Fruit fly (Drosophila melanogaster) whole organism, embryonic: ENCODE results near the gene abs.

ENCODE experiments used
- Bdp1 ChIP-seq: fragments of 200-800 bp; sonication (Bioruptor generic); optimal IDR thresholded peaks from 3 replicates; lab custom pipeline; 2016; ENCODE audit warnings: missing biosample characterization, missing genetic modification characterization
- Blimp-1 ChIP-seq: fragments of 200-800 bp; sonication (Bioruptor generic); optimal IDR thresholded peaks from 3 replicates; lab custom pipeline; 2018; ENCODE audit warnings: missing biosample characterization, missing genetic modification characterization, mild to moderate bottlenecking, moderate library complexity, missing genetic modification reagents
- CG10321 ChIP-seq: fragments of 200-800 bp; sonication (Bioruptor generic); IDR thresholded peaks from 2 replicates; pipeline ENCODE4 v1.3.6; 2022; ENCODE audit warnings: missing biosample characterization, missing genetic modification characterization
- CG11695 ChIP-seq: fragments of 200-800 bp; sonication (Bioruptor generic); IDR thresholded peaks from 3 replicates; pipeline ENCODE4 v1.3.6; 2022; ENCODE audit warnings: missing biosample characterization, missing genetic modification characterization
- CG12219 ChIP-seq: fragments of 200-800 bp; sonication (Bioruptor generic); optimal IDR thresholded peaks from 3 replicates; lab custom pipeline; 2018; ENCODE audit warnings: missing biosample characterization, mild to moderate bottlenecking, missing genetic modification characterization
- CG12236 ChIP-seq: fragments of 200-800 bp; sonication (Bioruptor generic); optimal IDR thresholded peaks from 2 replicates; lab custom pipeline; 2016; ENCODE audit warnings: missing biosample characterization, missing genetic modification characterization
- CG1233 ChIP-seq: fragments of 200-800 bp; sonication (Bioruptor generic); optimal IDR thresholded peaks from 4 replicates; lab custom pipeline; 2018; ENCODE audit warnings: missing biosample characterization, mild to moderate bottlenecking, missing genetic modification characterization
- CG12769 ChIP-seq: fragments of 200-800 bp; sonication (Bioruptor generic); optimal IDR thresholded peaks from 2 replicates; lab custom pipeline; 2019; ENCODE audit warnings: missing biosample characterization, mild to moderate bottlenecking, missing genetic modification characterization, moderate library complexity
- CG13287 ChIP-seq: fragments of 200-800 bp; sonication (Bioruptor generic); IDR thresholded peaks from 2 replicates; pipeline ENCODE4 v1.3.6; 2022; ENCODE audit warnings: missing biosample characterization, missing genetic modification characterization; ENCODE audit not compliant: partially characterized antibody
- CG14965 ChIP-seq: fragments of 200-800 bp; sonication (Bioruptor generic); optimal IDR thresholded peaks from 2 replicates; lab custom pipeline; 2016; ENCODE audit warnings: missing biosample characterization, missing genetic modification characterization, borderline replicate concordance
- CG1647 ChIP-seq: fragments of 200-800 bp; sonication (Bioruptor generic); optimal IDR thresholded peaks from 3 replicates; lab custom pipeline; 2016; ENCODE audit warnings: missing biosample characterization, missing genetic modification characterization
- CG16779 ChIP-seq: fragments of 200-800 bp; sonication (Bioruptor generic); IDR thresholded peaks from 2 replicates; pipeline ENCODE4 v1.3.6; 2022; ENCODE audit warnings: missing biosample characterization, missing genetic modification characterization
- CG18011 ChIP-seq: fragments of 200-800 bp; sonication (Bioruptor generic); optimal IDR thresholded peaks from 2 replicates; lab custom pipeline; 2017; ENCODE audit warnings: missing biosample characterization, missing genetic modification characterization, mild to moderate bottlenecking, moderate library complexity, missing genotype
- CG2889 ChIP-seq: fragments of 200-800 bp; sonication (Bioruptor generic); IDR thresholded peaks from 3 replicates; pipeline ENCODE4 v1.3.6; 2022; ENCODE audit warnings: missing biosample characterization, missing genetic modification characterization
- CG33213 ChIP-seq: fragments of 200-800 bp; sonication (Bioruptor generic); optimal IDR thresholded peaks from 3 replicates; lab custom pipeline; 2016; ENCODE audit warnings: missing biosample characterization, missing genetic modification characterization
- CG8478 ChIP-seq: fragments of >200 bp; optimal IDR thresholded peaks from 2 replicates; lab custom pipeline; 2018
- CG9727 ChIP-seq: fragments of 200-800 bp; sonication (Bioruptor generic); optimal IDR thresholded peaks from 3 replicates; lab custom pipeline; 2017; ENCODE audit warnings: missing biosample characterization, mild to moderate bottlenecking, missing genetic modification characterization
- Dip3 ChIP-seq: fragments of 200-800 bp; sonication (Bioruptor generic); optimal IDR thresholded peaks from 3 replicates; lab custom pipeline; 2016; ENCODE audit warnings: missing biosample characterization, missing genetic modification characterization
- Ets65A ChIP-seq: fragments of 200-800 bp; sonication (Bioruptor generic); peaks from one replicate; lab custom pipeline; 2016; ENCODE audit warnings: missing biosample characterization, missing genetic modification characterization
- H15 ChIP-seq: fragments of 200-800 bp; sonication (Bioruptor generic); IDR thresholded peaks from 3 replicates; pipeline ENCODE4 v1.3.6; 2022; ENCODE audit warnings: missing biosample characterization, missing genetic modification characterization
- Hmr ChIP-seq: fragments of 200-800 bp; sonication (Bioruptor generic); optimal IDR thresholded peaks from 3 replicates; lab custom pipeline; 2017; ENCODE audit warnings: mild to moderate bottlenecking, missing biosample characterization, missing genetic modification reagents, missing genetic modification characterization
- Hmx ChIP-seq: fragments of 200-800 bp; sonication (Bioruptor generic); optimal IDR thresholded peaks from 2 replicates; lab custom pipeline; 2016; ENCODE audit warnings: missing biosample characterization, missing genetic modification characterization
- Max ChIP-seq: fragments of 200-800 bp; sonication (Bioruptor generic); optimal IDR thresholded peaks from 2 replicates; lab custom pipeline; 2016; ENCODE audit warnings: missing biosample characterization, mild to moderate bottlenecking, missing genetic modification characterization
- Med ChIP-seq: fragments of 200-800 bp; sonication (Bioruptor generic); peaks from one replicate; lab custom pipeline; 2016; ENCODE audit warnings: missing biosample characterization, missing genetic modification characterization, mild to moderate bottlenecking, inconsistent platforms, moderate library complexity
- Meics ChIP-seq: fragments of 200-800 bp; sonication (Bioruptor generic); optimal IDR thresholded peaks from 2 replicates; lab custom pipeline; 2017; ENCODE audit warnings: missing biosample characterization, mild to moderate bottlenecking, missing genetic modification characterization
- Pdp1 ChIP-seq, 2 experiments: fragments of 200-800 bp; sonication (Bioruptor generic); optimal IDR thresholded peaks; 3 replicates each; lab custom pipeline; 2016; ENCODE audit warnings: missing biosample characterization in 2 of 2, missing genetic modification characterization in 2 of 2, mild to moderate bottlenecking in 1 of 2, moderate library complexity in 1 of 2
- Usf ChIP-seq: fragments of 200-800 bp; sonication (Bioruptor generic); optimal IDR thresholded peaks from 2 replicates; lab custom pipeline; 2017; ENCODE audit warnings: missing genotype, missing biosample characterization, missing genetic modification characterization
- abd-A ChIP-seq: fragments of 200-800 bp; sonication (Bioruptor generic); optimal IDR thresholded peaks from 3 replicates; lab custom pipeline; 2019; ENCODE audit warnings: missing biosample characterization, mild to moderate bottlenecking, missing genetic modification characterization, moderate library complexity
- amos ChIP-seq: fragments of 200-800 bp; sonication (Bioruptor generic); IDR thresholded peaks from 2 replicates; pipeline ENCODE4 v1.3.6; 2022; ENCODE audit warnings: missing biosample characterization, missing genetic modification characterization; ENCODE audit not compliant: partially characterized antibody
- ara ChIP-seq: fragments of 200-800 bp; sonication (Bioruptor generic); IDR thresholded peaks from 2 replicates; pipeline ENCODE4 v1.3.6; 2022; ENCODE audit warnings: missing biosample characterization, missing genetic modification characterization
- bowl ChIP-seq: fragments of 200-800 bp; sonication (Bioruptor generic); IDR thresholded peaks from 2 replicates; pipeline ENCODE4 v1.3.6; 2022; ENCODE audit warnings: missing biosample characterization, missing genetic modification characterization
- caup ChIP-seq: fragments of 200-800 bp; sonication (Bioruptor generic); optimal IDR thresholded peaks from 3 replicates; lab custom pipeline; 2017; ENCODE audit warnings: missing biosample characterization, mild to moderate bottlenecking, missing genetic modification characterization, moderate library complexity; ENCODE audit not compliant: severe bottlenecking
- chinmo ChIP-seq: fragments of 200-800 bp; sonication (Bioruptor generic); IDR thresholded peaks from 4 replicates; pipeline ENCODE4 v1.3.6; 2022; ENCODE audit warnings: missing biosample characterization, missing genetic modification characterization; ENCODE audit not compliant: partially characterized antibody
- eve ChIP-seq, 2 experiments: fragments of >200 bp; optimal IDR thresholded peaks; 2 replicates each; lab custom pipeline; 2017; ENCODE audit warnings: missing biosample characterization in 2 of 2, missing genetic modification characterization in 2 of 2
- hb ChIP-seq: fragments of 200-800 bp; sonication (Bioruptor generic); IDR thresholded peaks from 3 replicates; pipeline ENCODE4 v1.3.6; 2022; ENCODE audit warnings: missing biosample characterization, missing genetic modification characterization; ENCODE audit not compliant: partially characterized antibody
- hth ChIP-seq: fragments of >200 bp; optimal IDR thresholded peaks from 2 replicates; lab custom pipeline; 2017; ENCODE audit warnings: inconsistent platforms
- mirr ChIP-seq: fragments of 200-800 bp; sonication (Bioruptor generic); optimal IDR thresholded peaks from 3 replicates; lab custom pipeline; 2018; ENCODE audit warnings: missing biosample characterization, mild to moderate bottlenecking, missing genetic modification characterization
- nau ChIP-seq: fragments of 200-800 bp; sonication (Bioruptor generic); optimal IDR thresholded peaks from 3 replicates; lab custom pipeline; 2017; ENCODE audit warnings: missing biosample characterization, mild to moderate bottlenecking, missing genetic modification characterization, missing genetic modification reagents
- oc ChIP-seq: fragments of 200-800 bp; sonication (Bioruptor generic); optimal IDR thresholded peaks from 2 replicates; lab custom pipeline; 2018; ENCODE audit warnings: missing biosample characterization, mild to moderate bottlenecking, missing genetic modification characterization, moderate library complexity
- org-1 ChIP-seq: fragments of 200-800 bp; sonication (Bioruptor generic); optimal IDR thresholded peaks from 2 replicates; lab custom pipeline; 2017; ENCODE audit warnings: missing biosample characterization, missing genetic modification characterization
- rib ChIP-seq: fragments of 200-800 bp; sonication (Bioruptor generic); IDR thresholded peaks from 2 replicates; pipeline ENCODE4 v1.3.6; 2022; ENCODE audit warnings: missing biosample characterization, missing genetic modification characterization
- ro ChIP-seq: fragments of 200-800 bp; sonication (Bioruptor generic); IDR thresholded peaks from 2 replicates; pipeline ENCODE4 v1.3.6; 2022; ENCODE audit warnings: missing biosample characterization, missing genetic modification characterization
- slbo ChIP-seq: fragments of 200-800 bp; sonication (Bioruptor generic); IDR thresholded peaks from 2 replicates; pipeline ENCODE4 v1.3.6; 2022; ENCODE audit warnings: missing biosample characterization, missing genetic modification characterization
- so ChIP-seq: fragments of 200-800 bp; sonication (Bioruptor generic); IDR thresholded peaks from 3 replicates; pipeline ENCODE4 v1.3.6; 2022; ENCODE audit warnings: missing biosample characterization, missing genetic modification characterization
- sug ChIP-seq: fragments of 200-800 bp; optimal IDR thresholded peaks from 2 replicates; lab custom pipeline; 2019; ENCODE audit warnings: missing biosample characterization, mild to moderate bottlenecking, missing genetic modification characterization, moderate library complexity
- vvl ChIP-seq: fragments of 200-800 bp; sonication (Bioruptor generic); IDR thresholded peaks from 2 replicates; pipeline ENCODE4 v1.3.6; 2022; ENCODE audit warnings: missing biosample characterization, missing genetic modification characterization

Gene abs

DNA sequence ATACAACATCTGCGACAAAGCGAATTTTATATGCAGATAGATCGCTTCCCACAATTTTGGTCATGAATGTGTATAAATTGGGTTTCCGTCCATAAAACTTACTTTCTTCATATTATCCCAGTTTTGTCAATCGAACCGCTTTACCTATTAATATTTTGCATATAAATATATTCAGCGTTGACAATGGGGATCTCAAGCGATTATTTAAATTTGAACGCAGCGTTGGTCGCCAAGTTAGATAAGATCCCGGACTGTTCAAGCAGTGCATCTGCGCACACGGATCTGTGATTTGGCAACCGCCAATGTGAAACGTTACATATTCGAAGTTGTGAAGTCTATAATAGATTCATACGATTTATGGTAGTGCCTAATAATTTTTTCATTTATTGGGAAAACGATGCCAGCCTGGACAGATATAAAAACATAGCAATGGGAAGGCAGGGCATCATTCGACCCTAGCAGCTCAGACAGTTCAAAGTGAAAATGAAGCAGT lies 13.8 kb downstream of the abs start, which contains the start of gene TwdlF:
Gene TwdlF, plus strand, starts transcription at position 443 of the 493 bp plus-strand sequence.
- TF ChIP-seq Dip3 (GFP tag; lab: Kevin White, UChicago) (no peak), mirr (no peak), vvl (GFP tag; lab: Robert Waterston, UW) (peak; percentile 58; the same call in 1 of the 2 replicates), oc (tag; lab: Kevin White, UChicago) (peak; percentile 67), sug (no peak), CG2889 (no peak), slbo (no peak), Pdp1 (GFP tag; optimal IDR thresholded peaks at IDR 0.05; lab: Kevin White, UChicago) (peak in 1 of 2 experiments; percentile 7), CG11695 (no peak), abd-A (tag; lab: Kevin White, UChicago) (peak; percentile 25)

DNA sequence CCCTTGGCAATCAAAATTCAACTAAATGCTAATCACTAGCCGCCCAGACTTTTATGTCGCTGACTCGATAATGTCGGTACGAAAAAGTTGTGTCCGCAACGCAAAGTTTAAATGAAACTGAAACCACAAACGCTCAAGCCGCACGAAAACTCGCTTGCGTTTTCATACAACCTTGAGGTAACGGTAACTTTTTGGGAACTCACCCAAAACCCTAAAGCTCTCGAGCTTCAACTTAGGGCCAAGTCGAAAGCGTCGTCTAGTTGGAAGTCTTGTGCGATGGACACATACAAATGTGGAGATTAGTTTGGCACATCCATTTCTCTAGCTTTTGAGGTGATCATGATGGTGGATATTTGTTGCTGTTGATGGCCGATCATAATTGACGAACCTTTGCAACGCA lies 17.1 kb downstream of the abs start:
- TF ChIP-seq chinmo (GFP tag; lab: Robert Waterston, UW) (0 out of 4 replicates have a peak, but pooled peaks have one; percentile 57), vvl (GFP tag; lab: Robert Waterston, UW) (peak; percentile 66; the same call in 1 of the 2 replicates), Meics (no peak), hb (GFP tag; lab: Robert Waterston, UW) (no peak), CG16779 (GFP tag; lab: Robert Waterston, UW) (no peak), H15 (GFP tag; lab: Robert Waterston, UW) (no peak), CG12236 (GFP tag; lab: Kevin White, UChicago) (no peak), Blimp-1 (peak; percentile 83), CG12769 (tag; lab: Kevin White, UChicago) (peak; percentile 74), CG13287 (GFP tag; lab: Robert Waterston, UW) (no peak), Ets65A (peak; percentile 25), so (GFP tag; lab: Robert Waterston, UW) (no peak), Usf (no peak), amos (GFP tag; lab: Robert Waterston, UW) (no peak), CG14965 (no peak), CG1233 (GFP tag; lab: Kevin White, UChicago) (no peak), CG10321 (GFP tag; lab: Robert Waterston, UW) (no peak), Bdp1 (GFP tag; lab: Kevin White, UChicago) (no peak), Hmr (GFP tag; lab: Kevin White, UChicago) (no peak), rib (GFP tag; lab: Robert Waterston, UW) (no peak)
- TF ChIP-seq, all 482 proteins: peak for 5

DNA sequence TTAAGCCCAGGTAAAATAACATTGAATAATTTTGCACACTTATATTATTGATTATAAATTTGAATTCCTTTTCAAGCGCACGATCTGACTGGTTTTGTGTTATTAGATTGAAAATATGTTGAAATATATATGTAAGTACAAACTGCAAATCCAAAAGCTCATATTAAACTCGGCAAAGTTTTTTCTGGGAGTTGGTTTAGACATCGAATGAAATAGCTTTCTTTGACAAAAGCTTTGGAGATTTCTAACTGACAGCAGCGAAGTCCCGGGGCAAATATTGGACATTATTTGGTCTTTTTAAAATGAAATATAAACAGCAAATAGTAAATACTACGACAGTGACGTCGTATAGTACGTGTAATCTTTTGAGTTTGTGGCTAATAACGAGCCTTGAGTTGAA lies 18.4 kb downstream of the abs start, which contains the start of gene TwdlG:
Gene TwdlG, minus strand, starts transcription at position 101 of the 400 bp plus-strand sequence.
- TF ChIP-seq hth (lab: Kevin White, UChicago) (no peak), caup (GFP tag; lab: Kevin White, UChicago) (no peak), Hmx (GFP tag; lab: Kevin White, UChicago) (no peak), CG18011 (no peak), CG12219 (GFP tag; lab: Kevin White, UChicago) (no peak), bowl (GFP tag; lab: Robert Waterston, UW) (no peak), ara (GFP tag; lab: Robert Waterston, UW) (no peak), CG33213 (GFP tag; lab: Kevin White, UChicago) (no peak), org-1 (GFP tag; lab: Kevin White, UChicago) (no peak), CG8478 (no peak), Max (GFP tag; lab: Kevin White, UChicago) (no peak), nau (GFP tag; lab: Kevin White, UChicago) (no peak), ro (no peak), Med (peak; percentile 56), CG1647 (GFP tag; lab: Kevin White, UChicago) (no peak), CG9727 (no peak), CG12769 (tag; lab: Kevin White, UChicago) (peak; percentile 13), eve (GFP tag; optimal IDR thresholded peaks at IDR 0.05; lab: Kevin White, UChicago) (no peak)
